Fruit fly (Drosophila melanogaster): ENCODE results near the gene Hex-A.

Hex-A gene

DNA sequence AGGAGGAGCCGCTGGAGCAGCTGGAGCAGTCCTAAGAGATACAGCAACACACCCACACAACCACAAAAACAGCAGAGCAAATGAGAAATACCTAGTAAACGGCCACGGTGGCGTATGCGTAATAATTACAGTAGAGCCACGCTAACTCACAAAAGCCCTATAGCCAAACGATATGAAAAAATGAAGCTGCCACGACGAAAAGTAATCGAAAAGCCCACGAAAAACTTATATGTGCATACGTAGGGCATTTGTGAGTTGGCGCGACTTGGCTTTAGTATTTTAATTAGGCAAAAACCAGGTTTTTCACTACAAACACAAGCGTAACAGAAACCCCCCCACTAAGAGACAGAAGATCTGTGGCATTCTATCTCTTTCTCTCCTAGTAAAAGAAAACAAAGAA is 2.4 kb downstream of the Hex-A start (continued):
- TF ChIP-seq pan (optimal IDR thresholded peaks at IDR 0.05), result no peak
- peak in 1 of 2 experiments; percentile 32 for TF ChIP-seq pan (GFP tag; optimal IDR thresholded peaks at IDR 0.05 in 1 of 2, IDR thresholded peaks at IDR 0.05 in 1 of 2)
- TF ChIP-seq H15 (GFP tag; IDR thresholded peaks at IDR 0.05), result no peak
- TF ChIP-seq Blimp-1 (GFP tag; optimal IDR thresholded peaks at IDR 0.05), result no peak
- TF ChIP-seq seq (GFP tag; IDR thresholded peaks at IDR 0.05), result no peak
- TF ChIP-seq row (GFP tag; IDR thresholded peaks at IDR 0.05), result peak; percentile 75
- TF ChIP-seq CG4820 (GFP tag; optimal IDR thresholded peaks at IDR 0.05), result no peak
- peak; percentile 7 for TF ChIP-seq Antp (GFP tag; optimal IDR thresholded peaks at IDR 0.05)
- no peak for TF ChIP-seq odd (GFP tag; optimal IDR thresholded peaks at IDR 0.05)
- peak; percentile 32 for TF ChIP-seq bab2 (GFP tag; optimal IDR thresholded peaks at IDR 0.05)
- TF ChIP-seq CG1792 (GFP tag; optimal IDR thresholded peaks at IDR 0.05), result no peak
- TF ChIP-seq grau (tag; optimal IDR thresholded peaks at IDR 0.05), result peak; percentile 84
- peak; percentile 38 for TF ChIP-seq CG7839 (tag; optimal IDR thresholded peaks at IDR 0.05)
- TF ChIP-seq Gug (GFP tag; IDR thresholded peaks at IDR 0.05), result peak; percentile 35; the same call in 1 of the 4 replicates
- TF ChIP-seq chif (GFP tag; optimal IDR thresholded peaks at IDR 0.05), result no peak
- peak; percentile 37 for TF ChIP-seq CG17385 (GFP tag; optimal IDR thresholded peaks at IDR 0.05)
- TF ChIP-seq phol (tag; optimal IDR thresholded peaks at IDR 0.05), result no peak
- no peak for TF ChIP-seq Myb (GFP tag; optimal IDR thresholded peaks at IDR 0.05)
- TF ChIP-seq Dad (GFP tag; optimal IDR thresholded peaks at IDR 0.05), result no peak
- TF ChIP-seq CG13296 (GFP tag; optimal IDR thresholded peaks at IDR 0.05), result peak; percentile 13
- peak; percentile 66 for TF ChIP-seq slbo (GFP tag; IDR thresholded peaks at IDR 0.05)
- peak; percentile 38 for TF ChIP-seq lilli (GFP tag; optimal IDR thresholded peaks at IDR 0.05)
- peak; percentile 41 for TF ChIP-seq Meics (GFP tag; optimal IDR thresholded peaks at IDR 0.05)
- TF ChIP-seq bowl (GFP tag; IDR thresholded peaks at IDR 0.05), result no peak
- TF ChIP-seq CG34224 (GFP tag; IDR thresholded peaks at IDR 0.05; ENCODE audit: partially characterized antibody), result no peak
- TF ChIP-seq vvl (GFP tag; IDR thresholded peaks at IDR 0.05), result peak; percentile 64
- peak; percentile 21 for TF ChIP-seq CG17359 (tag; optimal IDR thresholded peaks at IDR 0.05)
- TF ChIP-seq cwo (GFP tag; optimal IDR thresholded peaks at IDR 0.05), result peak; percentile 7
- TF ChIP-seq bigmax (GFP tag; optimal IDR thresholded peaks at IDR 0.05), result no peak
- TF ChIP-seq CG17912 (GFP tag; optimal IDR thresholded peaks at IDR 0.05), result no peak
- peak; percentile 18 for TF ChIP-seq CG13424 (tag; optimal IDR thresholded peaks at IDR 0.05)
- TF ChIP-seq CoRest (tag; optimal IDR thresholded peaks at IDR 0.05), result peak; percentile 10
- TF ChIP-seq CG18599 (GFP tag; optimal IDR thresholded peaks at IDR 0.05), result peak; percentile 1
- no peak for TF ChIP-seq CG14050 (GFP tag; IDR thresholded peaks at IDR 0.05)
- TF ChIP-seq Oli (tag; optimal IDR thresholded peaks at IDR 0.05), result peak; percentile 16
- TF ChIP-seq Rfx (GFP tag; IDR thresholded peaks at IDR 0.05), result peak; percentile 75
- peak; percentile 4 for TF ChIP-seq unpg (GFP tag; optimal IDR thresholded peaks at IDR 0.05)
- peak; percentile 38 for TF ChIP-seq CG32532 (GFP tag; IDR thresholded peaks at IDR 0.05)
- TF ChIP-seq CG9817 (tag; optimal IDR thresholded peaks at IDR 0.05), result peak; percentile 12
- no peak for TF ChIP-seq CG33557 (GFP tag; optimal IDR thresholded peaks at IDR 0.05)
- peak; percentile 47 for TF ChIP-seq CG13894 (tag; optimal IDR thresholded peaks at IDR 0.05)
- TF ChIP-seq croc (GFP tag; conservative IDR thresholded peaks at IDR 0.05), result no peak
- TF ChIP-seq CG11504 (tag; optimal IDR thresholded peaks at IDR 0.05), result peak; percentile 33
- TF ChIP-seq inv (GFP tag; IDR thresholded peaks at IDR 0.05; ENCODE audit: partially characterized antibody), result no peak
- peak; percentile 36 for TF ChIP-seq CG2678 (tag; optimal IDR thresholded peaks at IDR 0.05)
- peak; percentile 50 for TF ChIP-seq Abd-B (GFP tag; optimal IDR thresholded peaks at IDR 0.05)
- peak; percentile 1 for TF ChIP-seq shn (GFP tag; optimal IDR thresholded peaks at IDR 0.05)
- TF ChIP-seq CG15514 (GFP tag; optimal IDR thresholded peaks at IDR 0.05), result peak; percentile 0
- TF ChIP-seq scrt (GFP tag; optimal IDR thresholded peaks at IDR 0.05), result no peak
- peak; percentile 90 for TF ChIP-seq CG10274 (GFP tag; optimal IDR thresholded peaks at IDR 0.05)

All from whole organism, embryonic.